Worm (Caenorhabditis elegans): ENCODE data around the gene snrp-200.

snrp-200 gene

ce11 chrII:12736579-12736978 is at the start of gene snrp-200:
TSS of gene snrp-200 (minus strand) at chrII:12736910.
- TF ChIP-seq lin-13 (GFP tag; optimal IDR thresholded peaks at IDR 0.05) (no peak), Y116A8C.19 (tag; optimal IDR thresholded peaks at IDR 0.05; ENCODE audit: borderline replicate concordance) (no peak), hpl-2 (GFP tag; optimal IDR thresholded peaks at IDR 0.05) (no peak)

DNA sequence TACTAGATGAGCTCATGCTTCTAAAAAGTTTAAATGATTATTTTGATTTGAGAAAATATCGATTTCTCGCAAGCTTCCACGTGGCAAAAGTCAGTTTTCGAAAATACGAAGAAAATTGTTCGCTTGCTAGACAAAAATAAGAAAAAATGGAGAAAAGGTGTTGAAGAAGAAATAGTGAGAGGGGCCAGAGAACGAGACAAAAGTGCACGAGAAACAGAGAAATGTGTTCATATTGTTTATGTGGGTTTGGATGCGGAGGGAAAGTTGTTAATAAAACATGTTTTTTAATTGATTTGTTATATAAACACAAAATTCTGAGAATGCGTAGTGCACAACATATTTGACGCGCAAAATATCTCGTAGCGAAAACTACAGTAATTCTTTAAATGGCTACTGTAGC is 48.7 kb upstream of the snrp-200 start, which contains the start of gene Y46G5A.15:
TSS of gene Y46G5A.15 (minus strand) at position 26 of the 400 bp plus-strand sequence.
- TF ChIP-seq efl-1 (optimal IDR thresholded peaks at IDR 0.05) (no peak), efl-1 (GFP tag; optimal IDR thresholded peaks at IDR 0.05 in 1 of 2) (peak in 1 of 2 experiments; percentile 30), aha-1 (tag; optimal IDR thresholded peaks at IDR 0.05) (no peak)

ce11 chrII:12778374-12778773 is 41.7 kb upstream of the snrp-200 start:
- peak; percentile 86 for TF ChIP-seq nhr-71 (tag; optimal IDR thresholded peaks at IDR 0.05)
- peak; percentile 71 for TF ChIP-seq nhr-20 (tag; optimal IDR thresholded peaks at IDR 0.05)
- TF ChIP-seq ceh-8 (GFP tag; optimal IDR thresholded peaks at IDR 0.05): peak; percentile 81
- TF ChIP-seq nhr-90 (tag; optimal IDR thresholded peaks at IDR 0.05; ENCODE audit: poor library complexity): peak; percentile 70
- peak; percentile 46 to 72 (median 56) for TF ChIP-seq ceh-82 (tag; optimal IDR thresholded peaks at IDR 0.05)
- peak; percentile 64 for TF ChIP-seq nhr-85 (tag)
- TF ChIP-seq lin-13 (GFP tag; optimal IDR thresholded peaks at IDR 0.05): peak; percentile 98
- TF ChIP-seq dsc-1 (tag; optimal IDR thresholded peaks at IDR 0.05): peak; percentile 66
- TF ChIP-seq efl-1 (optimal IDR thresholded peaks at IDR 0.05): peak; percentile 29 to 56
- TF ChIP-seq efl-1 (GFP tag; optimal IDR thresholded peaks at IDR 0.05 in 1 of 2): peak; percentile 29 to 95
- peak; percentile 25 for TF ChIP-seq egl-13 (tag; optimal IDR thresholded peaks at IDR 0.05)
- peak; percentile 58 for TF ChIP-seq xbp-1 (tag; optimal IDR thresholded peaks at IDR 0.05)
- peak in 1 of 2 experiments; percentile 44 for TF ChIP-seq ztf-11 (tag; optimal IDR thresholded peaks at IDR 0.05)
- TF ChIP-seq dpl-1 (GFP tag; optimal IDR thresholded peaks at IDR 0.05): peak in 2 of 3 experiments; percentile 19 to 36
- peak; percentile 92 for TF ChIP-seq rnt-1 (tag; optimal IDR thresholded peaks at IDR 0.05)
- peak; percentile 57 for TF ChIP-seq grh-1 (GFP tag; IDR thresholded peaks at IDR 0.05)
- peak; percentile 80 for TF ChIP-seq snu-23 (GFP tag; optimal IDR thresholded peaks at IDR 0.05)
- TF ChIP-seq unc-86 (tag; optimal IDR thresholded peaks at IDR 0.05): peak; percentile 70
- TF ChIP-seq tbx-2 (tag; optimal IDR thresholded peaks at IDR 0.05): peak; percentile 69
- peak; percentile 27 for TF ChIP-seq C04F5.9 (tag; optimal IDR thresholded peaks at IDR 0.05)
- TF ChIP-seq skn-1 (tag; optimal IDR thresholded peaks at IDR 0.05): peak; percentile 35
- peak; percentile 97 for TF ChIP-seq snpc-4 (tag; optimal IDR thresholded peaks at IDR 0.05)
- TF ChIP-seq unc-98 (GFP tag; IDR thresholded peaks at IDR 0.05): 0 out of 2 replicates have a peak, but pooled peaks have one; percentile 29
- TF ChIP-seq ceh-88 (GFP tag; IDR thresholded peaks at IDR 0.05): peak; percentile 54; the same call in 1 of the 2 replicates
- peak; percentile 86 for TF ChIP-seq nhr-19 (GFP tag; conservative IDR thresholded peaks at IDR 0.05)
- peak; percentile 8 to 63 for TF ChIP-seq lsy-2 (tag; optimal IDR thresholded peaks at IDR 0.05)
- TF ChIP-seq nhr-47 (tag; optimal IDR thresholded peaks at IDR 0.05): peak; percentile 84
- peak; percentile 16; the same call in 1 of the 2 replicates for TF ChIP-seq isw-1 (GFP tag; IDR thresholded peaks at IDR 0.05)
- peak; percentile 59 for TF ChIP-seq lin-15B (tag; optimal IDR thresholded peaks at IDR 0.05)
- TF ChIP-seq swsn-7 (tag; optimal IDR thresholded peaks at IDR 0.05): peak; percentile 81
- TF ChIP-seq lin-14 (GFP tag; optimal IDR thresholded peaks at IDR 0.05): peak; percentile 68
- TF ChIP-seq lin-35 (GFP tag; optimal IDR thresholded peaks at IDR 0.05): peak; percentile 37 to 48
- TF ChIP-seq mab-9 (GFP tag; IDR thresholded peaks at IDR 0.05): 0 out of 2 replicates have a peak, but pooled peaks have one; percentile 37

ce11 chrII:12776379-12776778 is 39.7 kb upstream of the snrp-200 start, which contains the start of gene Y46G5A.34:
TSS of gene Y46G5A.34 (plus strand) at chrII:12776679.
- no peak for TF ChIP-seq C34B4.2 (tag; optimal IDR thresholded peaks at IDR 0.05)
- TF ChIP-seq aha-1 (tag; optimal IDR thresholded peaks at IDR 0.05): no peak
